Fruit fly (Drosophila melanogaster): ENCODE data around the gene AP-1gamma.

The AP-1gamma gene

dm6 chrX:9082600-9082999 lies 25.9 kb upstream of the AP-1gamma start, which contains the start of gene APC4 (continued):
- no peak for TF ChIP-seq CG4404 (GFP tag; IDR thresholded peaks at IDR 0.05)
- no peak for TF ChIP-seq aop (GFP tag; IDR thresholded peaks at IDR 0.05)
- TF ChIP-seq CG4820 (GFP tag; optimal IDR thresholded peaks at IDR 0.05) = peak; percentile 31
- TF ChIP-seq ems (GFP tag; optimal IDR thresholded peaks at IDR 0.05) = no peak
- no peak for TF ChIP-seq NC2α (GFP tag; optimal IDR thresholded peaks at IDR 0.05)
- no peak for TF ChIP-seq dmrt99B (tag; optimal IDR thresholded peaks at IDR 0.05)
- no peak for TF ChIP-seq eyg (GFP tag; optimal IDR thresholded peaks at IDR 0.05)
- no peak for TF ChIP-seq yki (optimal IDR thresholded peaks at IDR 0.05)
- TF ChIP-seq Dek (tag; optimal IDR thresholded peaks at IDR 0.05) = peak; percentile 19
- TF ChIP-seq CG7839 (tag; optimal IDR thresholded peaks at IDR 0.05) = peak; percentile 39
- no peak for TF ChIP-seq rib (GFP tag; IDR thresholded peaks at IDR 0.05)
- peak; percentile 38 for TF ChIP-seq CHES-1-like (GFP tag; optimal IDR thresholded peaks at IDR 0.05)
- no peak for TF ChIP-seq Fer2 (tag; optimal IDR thresholded peaks at IDR 0.05)
- TF ChIP-seq Hr39 (optimal IDR thresholded peaks at IDR 0.05) = no peak
- no peak for TF ChIP-seq tap (tag; optimal IDR thresholded peaks at IDR 0.05)
- no peak for TF ChIP-seq CG18476 (GFP tag; optimal IDR thresholded peaks at IDR 0.05)
- peak; percentile 1 for TF ChIP-seq nerfin-1 (tag; optimal IDR thresholded peaks at IDR 0.05)
- TF ChIP-seq ttk (GFP tag; IDR thresholded peaks at IDR 0.05) = no peak
- no peak for TF ChIP-seq CG3726 (GFP tag; IDR thresholded peaks at IDR 0.05)
- no peak for TF ChIP-seq en (GFP tag; optimal IDR thresholded peaks at IDR 0.05)
- no peak for TF ChIP-seq CG10147 (GFP tag; optimal IDR thresholded peaks at IDR 0.05)
- no peak for TF ChIP-seq Blimp-1 (GFP tag; optimal IDR thresholded peaks at IDR 0.05)
- no peak for TF ChIP-seq CG4707 (GFP tag; optimal IDR thresholded peaks at IDR 0.05)
- TF ChIP-seq Nf-YA (GFP tag; IDR thresholded peaks at IDR 0.05) = no peak
- no peak for TF ChIP-seq so (GFP tag; IDR thresholded peaks at IDR 0.05)
- no peak for TF ChIP-seq CG7928 (GFP tag; optimal IDR thresholded peaks at IDR 0.05)
- peak; percentile 49 for TF ChIP-seq Dref (GFP tag; IDR thresholded peaks at IDR 0.05)
- no peak for TF ChIP-seq Antp (GFP tag; optimal IDR thresholded peaks at IDR 0.05)
- TF ChIP-seq cg (GFP tag; optimal IDR thresholded peaks at IDR 0.05) = no peak
- no peak for TF ChIP-seq pnt (GFP tag; optimal IDR thresholded peaks at IDR 0.05)
- TF ChIP-seq sr (GFP tag; IDR thresholded peaks at IDR 0.05) = no peak
- no peak for TF ChIP-seq Kr (GFP tag; optimal IDR thresholded peaks at IDR 0.05)
- TF ChIP-seq ham (GFP tag; IDR thresholded peaks at IDR 0.05) = no peak
- TF ChIP-seq chn (GFP tag; optimal IDR thresholded peaks at IDR 0.05) = no peak
- TF ChIP-seq crc (GFP tag; optimal IDR thresholded peaks at IDR 0.05) = no peak
- no peak for TF ChIP-seq Stat92E (GFP tag; optimal IDR thresholded peaks at IDR 0.05)
- TF ChIP-seq Meics (GFP tag; optimal IDR thresholded peaks at IDR 0.05) = peak; percentile 32
- TF ChIP-seq sqz (GFP tag; optimal IDR thresholded peaks at IDR 0.05) = no peak
- TF ChIP-seq mld (GFP tag; IDR thresholded peaks at IDR 0.05; ENCODE audit: partially characterized antibody) = no peak
- TF ChIP-seq hth (optimal IDR thresholded peaks at IDR 0.05) = no peak
- no peak for TF ChIP-seq tll (GFP tag; optimal IDR thresholded peaks at IDR 0.05)
- peak; percentile 88 for TF ChIP-seq CG11560 (tag; IDR thresholded peaks at IDR 0.05)
- TF ChIP-seq CG16779 (GFP tag; IDR thresholded peaks at IDR 0.05) = no peak
- no peak for TF ChIP-seq CG10959 (GFP tag; IDR thresholded peaks at IDR 0.05)
- peak; percentile 24 for TF ChIP-seq Abd-B (GFP tag; optimal IDR thresholded peaks at IDR 0.05)
- no peak for TF ChIP-seq kah (GFP tag; optimal IDR thresholded peaks at IDR 0.05)
- TF ChIP-seq MBD-R2 (GFP tag; IDR thresholded peaks at IDR 0.05) = no peak
- 0 out of 2 replicates have a peak, but pooled peaks have one; percentile 7 for TF ChIP-seq Ada2b (GFP tag; IDR thresholded peaks at IDR 0.05)
- no peak for TF ChIP-seq nerfin-2 (GFP tag; IDR thresholded peaks at IDR 0.05; ENCODE audit: partially characterized antibody)
- no peak for TF ChIP-seq CG18599 (GFP tag; optimal IDR thresholded peaks at IDR 0.05)
- TF ChIP-seq Myb (GFP tag; optimal IDR thresholded peaks at IDR 0.05) = peak; percentile 31
- no peak for TF ChIP-seq CG15479 (GFP tag; optimal IDR thresholded peaks at IDR 0.05)
- no peak for TF ChIP-seq fd64A (GFP tag; optimal IDR thresholded peaks at IDR 0.05)
